Fruit fly (Drosophila melanogaster) whole organism, embryonic: ENCODE measurements around the gene CG15209.

Source experiments
- Awh ChIP-seq: fragments of 200-800 bp; sonication (Bioruptor generic); IDR thresholded peaks from 2 replicates; pipeline ENCODE4, ENCODE4 v1.3.6; 2022; ENCODE audit warnings: missing biosample characterization, missing genetic modification characterization
- C15 ChIP-seq: fragments of 200-800 bp; sonication (Bioruptor generic); IDR thresholded peaks from 3 replicates; pipeline ENCODE4 v1.3.6; 2022; ENCODE audit warnings: missing biosample characterization, missing genetic modification characterization
- CG10366 ChIP-seq: fragments of 200-800 bp; sonication (Bioruptor generic); IDR thresholded peaks from 2 replicates; pipeline ENCODE4 v1.3.6; 2022; ENCODE audit warnings: missing biosample characterization, missing genetic modification characterization
- CG10462 ChIP-seq: fragments of 200-800 bp; sonication (Bioruptor generic); optimal IDR thresholded peaks from 2 replicates; lab custom pipeline; 2016; ENCODE audit warnings: missing biosample characterization, missing genetic modification characterization
- CG11723 ChIP-seq: fragments of 200-800 bp; sonication (Bioruptor generic); optimal IDR thresholded peaks from 2 replicates; lab custom pipeline; 2017; ENCODE audit warnings: missing biosample characterization, mild to moderate bottlenecking, missing genetic modification characterization
- CG14441 ChIP-seq: fragments of 200-800 bp; sonication (Bioruptor generic); IDR thresholded peaks from 2 replicates; pipeline ENCODE4 v1.3.6; 2022; ENCODE audit warnings: missing biosample characterization, missing genetic modification characterization
- CG14667 ChIP-seq: fragments of 200-800 bp; sonication (Bioruptor generic); IDR thresholded peaks from 2 replicates; pipeline ENCODE4 v1.3.6; 2022; ENCODE audit warnings: missing biosample characterization, missing genetic modification characterization
- CG14710 ChIP-seq: fragments of 200-800 bp; sonication (Bioruptor generic); optimal IDR thresholded peaks from 3 replicates; lab custom pipeline; 2019; ENCODE audit warnings: missing biosample characterization, mild to moderate bottlenecking, missing genetic modification characterization, moderate library complexity
- CG15514 ChIP-seq: fragments of 200-800 bp; sonication (Bioruptor generic); optimal IDR thresholded peaks from 3 replicates; lab custom pipeline; 2017; ENCODE audit warnings: missing biosample characterization, missing genetic modification characterization, mild to moderate bottlenecking, moderate library complexity, missing genetic modification reagents
- CG17612 ChIP-seq: fragments of 200-800 bp; sonication (Bioruptor generic); IDR thresholded peaks from 2 replicates; pipeline ENCODE4 v1.3.6; 2022; ENCODE audit warnings: missing biosample characterization, missing genetic modification characterization
- CG17829 ChIP-seq: fragments of 200-800 bp; optimal IDR thresholded peaks from 2 replicates; lab custom pipeline; 2019; ENCODE audit warnings: missing biosample characterization, mild to moderate bottlenecking, missing genetic modification characterization, moderate library complexity
- CG2712 ChIP-seq: fragments of 200-800 bp; optimal IDR thresholded peaks from 3 replicates; lab custom pipeline; 2019; ENCODE audit warnings: missing biosample characterization, mild to moderate bottlenecking, missing genetic modification characterization, moderate library complexity
- CG30020 ChIP-seq: fragments of 200-800 bp; optimal IDR thresholded peaks from 2 replicates; lab custom pipeline; 2019; ENCODE audit warnings: missing biosample characterization, mild to moderate bottlenecking, missing genetic modification characterization, moderate library complexity
- CG3163 ChIP-seq: fragments of 200-800 bp; sonication (Bioruptor generic); optimal IDR thresholded peaks from 3 replicates; lab custom pipeline; 2016; ENCODE audit warnings: missing biosample characterization, missing genetic modification characterization
- CG4282 ChIP-seq: fragments of 200-800 bp; sonication (Bioruptor generic); optimal IDR thresholded peaks from 2 replicates; lab custom pipeline; 2016; ENCODE audit warnings: missing biosample characterization, missing genetic modification characterization
- CG7372 ChIP-seq: fragments of 200-800 bp; sonication (Bioruptor generic); IDR thresholded peaks from 2 replicates; pipeline ENCODE4 v1.3.6; 2022; ENCODE audit warnings: missing biosample characterization, missing genetic modification characterization
- CG8281 ChIP-seq: fragments of 200-800 bp; sonication (Bioruptor generic); optimal IDR thresholded peaks from 2 replicates; lab custom pipeline; 2018; ENCODE audit warnings: missing biosample characterization, mild to moderate bottlenecking, missing genetic modification characterization, moderate library complexity
- CG8924 ChIP-seq: fragments of 200-800 bp; optimal IDR thresholded peaks from 3 replicates; lab custom pipeline; 2019; ENCODE audit warnings: missing biosample characterization, mild to moderate bottlenecking, missing genetic modification characterization, moderate library complexity
- CG8944 ChIP-seq: fragments of 200-800 bp; sonication (Bioruptor generic); optimal IDR thresholded peaks from 3 replicates; lab custom pipeline; 2016; ENCODE audit warnings: missing biosample characterization, missing genetic modification characterization
- Camta ChIP-seq: fragments of 200-800 bp; sonication (Bioruptor generic); optimal IDR thresholded peaks from 2 replicates; lab custom pipeline; 2016; ENCODE audit warnings: missing biosample characterization, missing genetic modification characterization
- Fer3 ChIP-seq: fragments of 200-800 bp; sonication (Bioruptor generic); optimal IDR thresholded peaks from 2 replicates; lab custom pipeline; 2018; ENCODE audit warnings: missing biosample characterization, mild to moderate bottlenecking, missing genetic modification characterization, moderate library complexity
- Jarid2 ChIP-seq: fragments of 200-800 bp; sonication (Bioruptor generic); optimal IDR thresholded peaks from 3 replicates; lab custom pipeline; 2017; ENCODE audit warnings: mild to moderate bottlenecking, missing biosample characterization, missing genetic modification reagents, missing genetic modification characterization
- NfI ChIP-seq: fragments of 200-800 bp; sonication (Bioruptor generic); optimal IDR thresholded peaks from 3 replicates; lab custom pipeline; 2018; ENCODE audit warnings: missing biosample characterization, mild to moderate bottlenecking, missing genetic modification characterization, moderate library complexity
- Oli ChIP-seq: fragments of 200-800 bp; sonication (Bioruptor generic); optimal IDR thresholded peaks from 2 replicates; lab custom pipeline; 2018; ENCODE audit warnings: missing biosample characterization, mild to moderate bottlenecking, missing genetic modification characterization, moderate library complexity
- Opbp ChIP-seq: fragments of 200-800 bp; sonication (Bioruptor generic); IDR thresholded peaks from 3 replicates; pipeline ENCODE4 v1.3.6; 2022; ENCODE audit warnings: missing biosample characterization, missing genetic modification characterization; ENCODE audit not compliant: partially characterized antibody
- PHDP ChIP-seq: fragments of 200-800 bp; sonication (Bioruptor generic); optimal IDR thresholded peaks from 3 replicates; lab custom pipeline; 2018; ENCODE audit warnings: missing biosample characterization, mild to moderate bottlenecking, missing genetic modification characterization, moderate library complexity
- Rfx ChIP-seq: fragments of 200-800 bp; sonication (Bioruptor generic); IDR thresholded peaks from 2 replicates; pipeline ENCODE4 v1.3.6; 2022; ENCODE audit warnings: missing biosample characterization, missing genetic modification characterization
- Side ChIP-seq: fragments of 200-800 bp; sonication (Bioruptor generic); optimal IDR thresholded peaks from 2 replicates; lab custom pipeline; 2016; ENCODE audit warnings: missing biosample characterization, missing genetic modification characterization
- Six4 ChIP-seq: fragments of 200-800 bp; sonication (Bioruptor generic); optimal IDR thresholded peaks from 2 replicates; lab custom pipeline; 2016; ENCODE audit warnings: missing biosample characterization, missing genetic modification characterization
- Vsx1 ChIP-seq: fragments of 200-800 bp; sonication (Bioruptor generic); optimal IDR thresholded peaks from 2 replicates; lab custom pipeline; 2017; ENCODE audit warnings: missing biosample characterization, mild to moderate bottlenecking, missing genetic modification characterization, missing genetic modification reagents
- ara ChIP-seq: fragments of 200-800 bp; sonication (Bioruptor generic); IDR thresholded peaks from 2 replicates; pipeline ENCODE4 v1.3.6; 2022; ENCODE audit warnings: missing biosample characterization, missing genetic modification characterization
- az2 ChIP-seq: fragments of 200-800 bp; sonication (Bioruptor generic); optimal IDR thresholded peaks from 3 replicates; lab custom pipeline; 2016; ENCODE audit warnings: missing biosample characterization, missing genetic modification characterization
- bab2 ChIP-seq: fragments of 200-800 bp; sonication (Bioruptor generic); optimal IDR thresholded peaks from 2 replicates; lab custom pipeline; 2016; ENCODE audit warnings: missing biosample characterization, missing genetic modification characterization
- br ChIP-seq: fragments of >200 bp; optimal IDR thresholded peaks from 2 replicates; lab custom pipeline; 2017
- btn ChIP-seq: fragments of 200-800 bp; sonication (Bioruptor generic); optimal IDR thresholded peaks from 2 replicates; lab custom pipeline; 2016; ENCODE audit warnings: missing biosample characterization, missing genetic modification characterization
- corto ChIP-seq: fragments of 200-800 bp; sonication (Bioruptor generic); optimal IDR thresholded peaks from 2 replicates; lab custom pipeline; 2016; ENCODE audit warnings: missing biosample characterization, mild to moderate bottlenecking, missing genetic modification characterization, moderate library complexity
- danr ChIP-seq: fragments of 200-800 bp; sonication (Bioruptor generic); IDR thresholded peaks from 2 replicates; pipeline ENCODE4 v1.3.6; 2022; ENCODE audit warnings: missing biosample characterization, missing genetic modification characterization
- disco-r ChIP-seq: fragments of 200-800 bp; sonication (Bioruptor generic); optimal IDR thresholded peaks from 2 replicates; lab custom pipeline; 2016; ENCODE audit warnings: missing biosample characterization, missing genetic modification characterization
- dysf ChIP-seq: fragments of 200-800 bp; sonication (Bioruptor generic); IDR thresholded peaks from 3 replicates; pipeline ENCODE4 v1.3.6; 2022; ENCODE audit warnings: missing biosample characterization, missing genetic modification characterization
- gem ChIP-seq: fragments of 200-800 bp; sonication (Bioruptor generic); optimal IDR thresholded peaks from 2 replicates; lab custom pipeline; 2019; ENCODE audit warnings: missing biosample characterization, mild to moderate bottlenecking, missing genetic modification characterization, moderate library complexity
- hbn ChIP-seq: fragments of 200-800 bp; sonication (Bioruptor generic); IDR thresholded peaks from 2 replicates; pipeline ENCODE4 v1.3.6; 2022; ENCODE audit warnings: missing biosample characterization, missing genetic modification characterization; ENCODE audit not compliant: partially characterized antibody
- lilli ChIP-seq: fragments of 200-800 bp; sonication (Bioruptor generic); optimal IDR thresholded peaks from 3 replicates; lab custom pipeline; 2016; ENCODE audit warnings: missing biosample characterization, missing genetic modification characterization
- nom ChIP-seq: fragments of 200-800 bp; sonication (Bioruptor generic); optimal IDR thresholded peaks from 2 replicates; lab custom pipeline; 2017; ENCODE audit warnings: missing biosample characterization, missing genetic modification characterization, mild to moderate bottlenecking, moderate library complexity, missing genetic modification reagents
- prd ChIP-seq, 3 experiments: fragments of >200 bp in 2 of 3; fragments of 200-800 bp in 1 of 3; sonication (Bioruptor generic) in 1 of 3; optimal IDR thresholded peaks in 2 of 3; IDR thresholded peaks in 1 of 3; 2 replicates in 2 of 3; 3 replicates in 1 of 3; pipeline versions ENCODE4 v1.3.6 to Lab custom; 2017 to 2022; ENCODE audit warnings: missing biosample characterization in 1 of 3, missing genetic modification characterization in 1 of 3
- ranshi ChIP-seq: fragments of 200-800 bp; sonication (Bioruptor generic); IDR thresholded peaks from 2 replicates; pipeline ENCODE4 v1.3.6; 2022; ENCODE audit warnings: missing biosample characterization, missing genetic modification characterization
- sqz ChIP-seq: fragments of 200-800 bp; sonication (Bioruptor generic); optimal IDR thresholded peaks from 3 replicates; lab custom pipeline; 2018; ENCODE audit warnings: missing biosample characterization, mild to moderate bottlenecking, missing genetic modification characterization
- tio ChIP-seq: fragments of 200-800 bp; sonication (Bioruptor generic); optimal IDR thresholded peaks from 2 replicates; lab custom pipeline; 2017; ENCODE audit warnings: missing biosample characterization, missing genetic modification characterization, inconsistent platforms
- unpg ChIP-seq: fragments of 200-800 bp; sonication (Bioruptor generic); optimal IDR thresholded peaks from 3 replicates; lab custom pipeline; 2018; ENCODE audit warnings: missing biosample characterization, mild to moderate bottlenecking, missing genetic modification characterization, moderate library complexity

Gene CG15209

dm6 chrX:10802457-10803378 lies 39.3 kb upstream of the CG15209 start (continued):
- TF ChIP-seq hbn (GFP tag; lab: Robert Waterston, UW) (no peak), dysf (GFP tag; lab: Robert Waterston, UW) (peak; percentile 73; the same call in 2 of the 3 replicates), CG10366 (GFP tag; lab: Robert Waterston, UW) (peak; percentile 40), CG30020 (tag; lab: Kevin White, UChicago) (peak; percentile 2), ranshi (GFP tag; lab: Robert Waterston, UW) (no peak), Awh (GFP tag; lab: Robert Waterston, UW) (no peak), CG14667 (GFP tag; lab: Robert Waterston, UW) (no peak), CG8281 (tag; lab: Kevin White, UChicago) (peak; percentile 47), nom (GFP tag; lab: Kevin White, UChicago) (peak; percentile 59), lilli (GFP tag; lab: Kevin White, UChicago) (no peak), CG8924 (peak; percentile 79), CG17829 (tag; lab: Kevin White, UChicago) (peak; percentile 67), CG7372 (GFP tag; lab: Robert Waterston, UW) (0 out of 2 replicates have a peak, but pooled peaks have one; percentile 20), Opbp (GFP tag; lab: Robert Waterston, UW) (no peak), CG8944 (GFP tag; lab: Kevin White, UChicago) (no peak), ara (GFP tag; lab: Robert Waterston, UW) (no peak), sqz (GFP tag; lab: Kevin White, UChicago) (peak; percentile 81), bab2 (GFP tag; lab: Kevin White, UChicago) (no peak), Jarid2 (no peak), CG3163 (GFP tag; lab: Kevin White, UChicago) (no peak), CG4282 (GFP tag; lab: Kevin White, UChicago) (no peak), CG2712 (tag; lab: Kevin White, UChicago) (peak; percentile 81), Oli (peak; percentile 72), CG10462 (GFP tag; lab: Kevin White, UChicago) (peak; percentile 41), btn (no peak), tio (GFP tag; lab: Kevin White, UChicago) (peak; percentile 16), az2 (GFP tag; lab: Kevin White, UChicago) (peak; percentile 53), Fer3 (peak; percentile 58), Vsx1 (GFP tag; lab: Kevin White, UChicago) (peak; percentile 25), CG15514 (GFP tag; lab: Kevin White, UChicago) (peak; percentile 24), PHDP (tag; lab: Kevin White, UChicago) (peak; percentile 75), Side (GFP tag; lab: Kevin White, UChicago) (no peak), CG14710 (tag; lab: Kevin White, UChicago) (peak; percentile 59), NfI (GFP tag; lab: Kevin White, UChicago) (peak; percentile 31), disco-r (GFP tag; lab: Kevin White, UChicago) (no peak), Camta (GFP tag; lab: Kevin White, UChicago) (no peak), corto (no peak), danr (GFP tag; lab: Robert Waterston, UW) (0 out of 2 replicates have a peak, but pooled peaks have one; percentile 12), gem (tag; lab: Kevin White, UChicago) (peak; percentile 87), unpg (peak; percentile 79), CG14441 (GFP tag; lab: Robert Waterston, UW) (peak; percentile 42; the same call in 1 of the 2 replicates), Rfx (GFP tag; lab: Robert Waterston, UW) (no peak), Six4 (GFP tag; lab: Kevin White, UChicago) (peak; percentile 3), br (no peak), CG11723 (GFP tag; lab: Kevin White, UChicago) (peak; percentile 19), prd (optimal IDR thresholded peaks at IDR 0.05; lab: Kevin White, UChicago) (no peak), prd (GFP tag; IDR thresholded peaks at IDR 0.05; lab: Robert Waterston, UW) (peak; percentile 57; the same call in 2 of the 3 replicates), C15 (GFP tag; lab: Robert Waterston, UW) (no peak), CG17612 (GFP tag; lab: Robert Waterston, UW) (no peak)
